ENCODE assay signal across 1 fruit fly cellular context in genomic region chr3R:18983614-18984185, dm6.
TF ChIP-seq lines count a peak whose summit lies in the region.

TSS of gene snRNP-U1-C (minus strand) at chr3R:18983650.
TSS of gene gukh (plus strand) at chr3R:18984025.

TF ChIP-seq in whole organism, embryonic, 481 proteins besides CTCF, POLR2A, EP300 and RAD21 (continued from another document and continues in another):
- TF ChIP-seq inv (GFP tag; IDR thresholded peaks at IDR 0.05; lab: Robert Waterston, UW; ENCODE audit: partially characterized antibody) (peak; percentile 53), CG11723 (GFP tag; optimal IDR thresholded peaks at IDR 0.05; lab: Kevin White, UChicago) (peak; percentile 65), CG5180 (GFP tag; optimal IDR thresholded peaks at IDR 0.05; lab: Kevin White, UChicago) (peak; percentile 23), pfk (GFP tag; optimal IDR thresholded peaks at IDR 0.05; lab: Kevin White, UChicago) (peak; percentile 6), Usf (GFP tag; optimal IDR thresholded peaks at IDR 0.05; lab: Kevin White, UChicago) (peak; percentile 14), lmd (GFP tag; IDR thresholded peaks at IDR 0.05; lab: Robert Waterston, UW) (peak; percentile 82), Aef1 (GFP tag; IDR thresholded peaks at IDR 0.05; lab: Robert Waterston, UW) (no peak; the same call in 2 of the 3 replicates), CG7357 (GFP tag; IDR thresholded peaks at IDR 0.05; lab: Robert Waterston, UW) (peak; percentile 50; the same call in 2 of the 3 replicates), Camta (GFP tag; optimal IDR thresholded peaks at IDR 0.05; lab: Kevin White, UChicago) (no peak), Atf3 (GFP tag; optimal IDR thresholded peaks at IDR 0.05; lab: Kevin White, UChicago) (peak; percentile 67), CG14860 (GFP tag; IDR thresholded peaks at IDR 0.05; lab: Robert Waterston, UW; ENCODE audit: partially characterized antibody) (0 out of 3 replicates have a peak, but pooled peaks have one; percentile 32), CG34422 (GFP tag; IDR thresholded peaks at IDR 0.05; lab: Robert Waterston, UW) (peak; percentile 95), Ets97D (GFP tag; optimal IDR thresholded peaks at IDR 0.05; lab: Kevin White, UChicago) (peak; percentile 80), dm (GFP tag; optimal IDR thresholded peaks at IDR 0.05; lab: Kevin White, UChicago) (peak; percentile 45), scrt (GFP tag; optimal IDR thresholded peaks at IDR 0.05; lab: Kevin White, UChicago) (peak; percentile 53), Elba2 (GFP tag; optimal IDR thresholded peaks at IDR 0.05; lab: Kevin White, UChicago) (peak; percentile 22), chn (GFP tag; optimal IDR thresholded peaks at IDR 0.05; lab: Kevin White, UChicago) (peak; percentile 31), pho (GFP tag; optimal IDR thresholded peaks at IDR 0.05; lab: Kevin White, UChicago) (peak; percentile 32), CG10462 (GFP tag; optimal IDR thresholded peaks at IDR 0.05; lab: Kevin White, UChicago) (peak; percentile 26), ci (GFP tag; IDR thresholded peaks at IDR 0.05; lab: Robert Waterston, UW) (peak; percentile 93), lov (optimal IDR thresholded peaks at IDR 0.05; lab: Kevin White, UChicago) (no peak), lov (GFP tag; IDR thresholded peaks at IDR 0.05; lab: Robert Waterston, UW) (0 out of 3 replicates have a peak, but pooled peaks have one; percentile 32), Mrtf (GFP tag; IDR thresholded peaks at IDR 0.05; lab: Robert Waterston, UW) (peak; percentile 81), CG15073 (GFP tag; optimal IDR thresholded peaks at IDR 0.05; lab: Kevin White, UChicago) (no peak), phol (tag; optimal IDR thresholded peaks at IDR 0.05; lab: Kevin White, UChicago) (peak; percentile 79), CG15011 (GFP tag; optimal IDR thresholded peaks at IDR 0.05; lab: Kevin White, UChicago) (peak; percentile 57), ap (GFP tag; IDR thresholded peaks at IDR 0.05; lab: Robert Waterston, UW) (peak; percentile 81), CG8290 (GFP tag; optimal IDR thresholded peaks at IDR 0.05; lab: Kevin White, UChicago) (peak; percentile 76), CG8290 (tag; optimal IDR thresholded peaks at IDR 0.05; lab: Kevin White, UChicago) (peak in 1 of 2 experiments; percentile 91), CG9727 (GFP tag; optimal IDR thresholded peaks at IDR 0.05; lab: Kevin White, UChicago) (peak; percentile 76), CG3995 (GFP tag; optimal IDR thresholded peaks at IDR 0.05; lab: Kevin White, UChicago) (peak; percentile 25), CG1792 (GFP tag; optimal IDR thresholded peaks at IDR 0.05; lab: Kevin White, UChicago) (no peak), Side (GFP tag; optimal IDR thresholded peaks at IDR 0.05; lab: Kevin White, UChicago) (peak; percentile 25), row (GFP tag; IDR thresholded peaks at IDR 0.05; lab: Robert Waterston, UW) (peak; percentile 95), Med (GFP tag; lab: Kevin White, UChicago) (peak; percentile 90), Trl (optimal IDR thresholded peaks at IDR 0.05; lab: Kevin White, UChicago) (no peak), Trl (GFP tag; optimal IDR thresholded peaks at IDR 0.05; lab: Kevin White, UChicago) (no peak), ftz-f1 (GFP tag; optimal IDR thresholded peaks at IDR 0.05; lab: Kevin White, UChicago) (no peak), gem (tag; optimal IDR thresholded peaks at IDR 0.05; lab: Kevin White, UChicago) (peak; percentile 92), CG31388 (GFP tag; optimal IDR thresholded peaks at IDR 0.05; lab: Kevin White, UChicago) (no peak), CG17328 (GFP tag; IDR thresholded peaks at IDR 0.05; lab: Robert Waterston, UW) (peak; percentile 89), CG11560 (tag; IDR thresholded peaks at IDR 0.05; lab: Robert Waterston, UW) (peak; percentile 68; the same call in 2 of the 3 replicates), Myb (GFP tag; optimal IDR thresholded peaks at IDR 0.05; lab: Kevin White, UChicago) (peak; percentile 70), her (GFP tag; optimal IDR thresholded peaks at IDR 0.05; lab: Kevin White, UChicago) (peak; percentile 11), CG31224 (GFP tag; IDR thresholded peaks at IDR 0.05; lab: Robert Waterston, UW) (peak; percentile 75), twi (tag; optimal IDR thresholded peaks at IDR 0.05; lab: Kevin White, UChicago) (peak; percentile 66), CG6254 (GFP tag; optimal IDR thresholded peaks at IDR 0.05; lab: Kevin White, UChicago) (no peak), PHDP (tag; optimal IDR thresholded peaks at IDR 0.05; lab: Kevin White, UChicago) (peak; percentile 90), lbe (GFP tag; optimal IDR thresholded peaks at IDR 0.05; lab: Kevin White, UChicago) (peak; percentile 87), H2.0 (GFP tag; IDR thresholded peaks at IDR 0.05; lab: Robert Waterston, UW) (peak; percentile 85), Six4 (GFP tag; optimal IDR thresholded peaks at IDR 0.05; lab: Kevin White, UChicago) (peak; percentile 54), CG3847 (GFP tag; IDR thresholded peaks at IDR 0.05; lab: Robert Waterston, UW) (peak; percentile 91), CG12299 (tag; optimal IDR thresholded peaks at IDR 0.05; lab: Kevin White, UChicago) (peak; percentile 78), mld (GFP tag; IDR thresholded peaks at IDR 0.05; lab: Robert Waterston, UW; ENCODE audit: partially characterized antibody) (no peak), crc (GFP tag; optimal IDR thresholded peaks at IDR 0.05; lab: Kevin White, UChicago) (no peak), aop (GFP tag; IDR thresholded peaks at IDR 0.05; lab: Robert Waterston, UW) (peak; percentile 58), usp (GFP tag; optimal IDR thresholded peaks at IDR 0.05; lab: Kevin White, UChicago) (no peak), CG5245 (GFP tag; optimal IDR thresholded peaks at IDR 0.05; lab: Kevin White, UChicago) (peak; percentile 60), slp2 (GFP tag; optimal IDR thresholded peaks at IDR 0.05; lab: Kevin White, UChicago) (no peak), caup (GFP tag; optimal IDR thresholded peaks at IDR 0.05; lab: Kevin White, UChicago; ENCODE audit: severe bottlenecking) (peak; percentile 74), en (GFP tag; optimal IDR thresholded peaks at IDR 0.05; lab: Kevin White, UChicago) (no peak), disco-r (GFP tag; optimal IDR thresholded peaks at IDR 0.05; lab: Kevin White, UChicago) (peak; percentile 53), CG2202 (tag; optimal IDR thresholded peaks at IDR 0.05; lab: Kevin White, UChicago) (peak; percentile 57), CG30403 (GFP tag; optimal IDR thresholded peaks at IDR 0.05; lab: Kevin White, UChicago) (peak; percentile 73), CG13296 (GFP tag; optimal IDR thresholded peaks at IDR 0.05; lab: Kevin White, UChicago) (peak; percentile 74), Ada2b (GFP tag; IDR thresholded peaks at IDR 0.05; lab: Robert Waterston, UW) (peak; percentile 87), CG7839 (tag; optimal IDR thresholded peaks at IDR 0.05; lab: Kevin White, UChicago) (peak; percentile 82), nerfin-1 (tag; optimal IDR thresholded peaks at IDR 0.05; lab: Kevin White, UChicago) (peak; percentile 59), esg (GFP tag; conservative IDR thresholded peaks at IDR 0.05; lab: Robert Waterston, UW) (peak; percentile 82), HLHmδ (GFP tag; optimal IDR thresholded peaks at IDR 0.05; lab: Kevin White, UChicago) (peak; percentile 6), emc (GFP tag; optimal IDR thresholded peaks at IDR 0.05; lab: Kevin White, UChicago) (no peak), Hr39 (optimal IDR thresholded peaks at IDR 0.05; lab: Kevin White, UChicago) (no peak), CG18764 (GFP tag; optimal IDR thresholded peaks at IDR 0.05; lab: Kevin White, UChicago) (peak; percentile 56), dmrt99B (tag; optimal IDR thresholded peaks at IDR 0.05; lab: Kevin White, UChicago) (peak; percentile 75), CG32532 (GFP tag; IDR thresholded peaks at IDR 0.05; lab: Robert Waterston, UW) (peak; percentile 94), CG10431 (GFP tag; optimal IDR thresholded peaks at IDR 0.05; lab: Kevin White, UChicago) (peak; percentile 0), BtbVII (GFP tag; optimal IDR thresholded peaks at IDR 0.05; lab: Kevin White, UChicago) (no peak), CG4360 (GFP tag; IDR thresholded peaks at IDR 0.05; lab: Robert Waterston, UW) (peak; percentile 49), CG32767 (GFP tag; IDR thresholded peaks at IDR 0.05; lab: Robert Waterston, UW) (peak; percentile 82), CG13123 (GFP tag; optimal IDR thresholded peaks at IDR 0.05; lab: Kevin White, UChicago) (peak; percentile 67), CG16779 (GFP tag; IDR thresholded peaks at IDR 0.05; lab: Robert Waterston, UW) (peak; percentile 79), Dp (GFP tag; optimal IDR thresholded peaks at IDR 0.05; lab: Kevin White, UChicago) (peak; percentile 66), CG14667 (GFP tag; IDR thresholded peaks at IDR 0.05; lab: Robert Waterston, UW) (peak; percentile 67), nom (GFP tag; optimal IDR thresholded peaks at IDR 0.05; lab: Kevin White, UChicago) (peak; percentile 45), CG11247 (GFP tag; IDR thresholded peaks at IDR 0.05; lab: Robert Waterston, UW) (peak; percentile 81), MBD-R2 (GFP tag; IDR thresholded peaks at IDR 0.05; lab: Robert Waterston, UW) (peak; percentile 86), Sry-δ (GFP tag; optimal IDR thresholded peaks at IDR 0.05; lab: Kevin White, UChicago) (peak; percentile 35), ab (GFP tag; optimal IDR thresholded peaks at IDR 0.05; lab: Kevin White, UChicago) (no peak), croc (GFP tag; conservative IDR thresholded peaks at IDR 0.05; lab: Robert Waterston, UW) (peak; percentile 55; the same call in 1 of the 3 replicates), HLH4C (GFP tag; IDR thresholded peaks at IDR 0.05; lab: Robert Waterston, UW; ENCODE audit: partially characterized antibody) (peak; percentile 48; the same call in 1 of the 3 replicates), Dek (tag; optimal IDR thresholded peaks at IDR 0.05; lab: Kevin White, UChicago) (peak; percentile 82), vvl (GFP tag; IDR thresholded peaks at IDR 0.05; lab: Robert Waterston, UW) (peak; percentile 93), C15 (GFP tag; IDR thresholded peaks at IDR 0.05; lab: Robert Waterston, UW) (peak; percentile 56; the same call in 1 of the 3 replicates), Blimp-1 (GFP tag; optimal IDR thresholded peaks at IDR 0.05; lab: Kevin White, UChicago) (peak; percentile 77), tin (GFP tag; optimal IDR thresholded peaks at IDR 0.05; lab: Kevin White, UChicago) (peak; percentile 73), unc-4 (GFP tag; IDR thresholded peaks at IDR 0.05; lab: Robert Waterston, UW; ENCODE audit: partially characterized antibody) (peak; percentile 77), CG1647 (GFP tag; optimal IDR thresholded peaks at IDR 0.05; lab: Kevin White, UChicago) (no peak), CG2116 (GFP tag; optimal IDR thresholded peaks at IDR 0.05; lab: Kevin White, UChicago) (peak; percentile 85), fd96Cb (tag; optimal IDR thresholded peaks at IDR 0.05; lab: Kevin White, UChicago) (peak; percentile 57), sug (tag; optimal IDR thresholded peaks at IDR 0.05; lab: Kevin White, UChicago) (peak; percentile 80), CG3838 (GFP tag; optimal IDR thresholded peaks at IDR 0.05; lab: Kevin White, UChicago) (peak; percentile 37), Antp (GFP tag; optimal IDR thresholded peaks at IDR 0.05; lab: Kevin White, UChicago) (peak; percentile 20), CG7928 (GFP tag; optimal IDR thresholded peaks at IDR 0.05; lab: Kevin White, UChicago) (peak; percentile 29), z (GFP tag; IDR thresholded peaks at IDR 0.05; lab: Robert Waterston, UW) (no peak; the same call in 2 of the 3 replicates), CG9797 (GFP tag; optimal IDR thresholded peaks at IDR 0.05; lab: Kevin White, UChicago) (peak; percentile 99), CG3726 (GFP tag; IDR thresholded peaks at IDR 0.05; lab: Robert Waterston, UW) (peak; percentile 63; the same call in 1 of the 3 replicates), trem (tag; optimal IDR thresholded peaks at IDR 0.05; lab: Kevin White, UChicago) (peak; percentile 85), CG12155 (GFP tag; optimal IDR thresholded peaks at IDR 0.05; lab: Kevin White, UChicago) (peak; percentile 87), dpn (GFP tag; optimal IDR thresholded peaks at IDR 0.05; lab: Kevin White, UChicago) (peak; percentile 40 to 84), Oli (tag; optimal IDR thresholded peaks at IDR 0.05; lab: Kevin White, UChicago) (peak; percentile 77), CG13424 (tag; optimal IDR thresholded peaks at IDR 0.05; lab: Kevin White, UChicago) (peak; percentile 88), CHES-1-like (GFP tag; optimal IDR thresholded peaks at IDR 0.05; lab: Kevin White, UChicago) (peak; percentile 49), Neu2 (GFP tag; optimal IDR thresholded peaks at IDR 0.05; lab: Kevin White, UChicago; ENCODE audit: borderline replicate concordance) (no peak), fru (optimal IDR thresholded peaks at IDR 0.05; lab: Kevin White, UChicago) (no peak), CG1024 (GFP tag; IDR thresholded peaks at IDR 0.05; lab: Robert Waterston, UW) (peak; percentile 29; the same call in 1 of the 2 replicates), CG16813 (GFP tag; IDR thresholded peaks at IDR 0.05; lab: Robert Waterston, UW; ENCODE audit: partially characterized antibody) (peak; percentile 69; the same call in 2 of the 3 replicates), CG2678 (tag; optimal IDR thresholded peaks at IDR 0.05; lab: Kevin White, UChicago) (peak; percentile 82), hb (GFP tag; IDR thresholded peaks at IDR 0.05; lab: Robert Waterston, UW; ENCODE audit: partially characterized antibody) (peak; percentile 33; the same call in 1 of the 3 replicates), ac (GFP tag; optimal IDR thresholded peaks at IDR 0.05; lab: Kevin White, UChicago) (no peak), shn (GFP tag; optimal IDR thresholded peaks at IDR 0.05; lab: Kevin White, UChicago) (peak; percentile 35), ato (GFP tag; IDR thresholded peaks at IDR 0.05; lab: Robert Waterston, UW; ENCODE audit: partially characterized antibody) (no peak), CG1603 (tag; optimal IDR thresholded peaks at IDR 0.05; lab: Kevin White, UChicago) (peak; percentile 90), repo (GFP tag; optimal IDR thresholded peaks at IDR 0.05; lab: Kevin White, UChicago) (peak; percentile 27), HmgD (GFP tag; optimal IDR thresholded peaks at IDR 0.05; lab: Kevin White, UChicago) (peak; percentile 65), CG10654 (GFP tag; optimal IDR thresholded peaks at IDR 0.05; lab: Kevin White, UChicago) (peak; percentile 69), gro (GFP tag; optimal IDR thresholded peaks at IDR 0.05; lab: Kevin White, UChicago) (peak; percentile 71), CG12744 (GFP tag; optimal IDR thresholded peaks at IDR 0.05; lab: Kevin White, UChicago) (no peak), CG18619 (GFP tag; optimal IDR thresholded peaks at IDR 0.05; lab: Kevin White, UChicago) (peak; percentile 74)
